Fruit fly (Drosophila melanogaster): ENCODE data around the gene Rsph9.

Rsph9 gene

dm6 chr2L:17382318-17382717 lies 30.1 kb downstream of the Rsph9 start (continued):
- 0 out of 2 replicates have a peak, but pooled peaks have one; percentile 4 for TF ChIP-seq CG14667 (GFP tag; IDR thresholded peaks at IDR 0.05)
- no peak for TF ChIP-seq CG34422 (GFP tag; IDR thresholded peaks at IDR 0.05)
- TF ChIP-seq Atf-2 (GFP tag; optimal IDR thresholded peaks at IDR 0.05): peak; percentile 36
- no peak for TF ChIP-seq YL-1 (GFP tag; optimal IDR thresholded peaks at IDR 0.05)
- peak; percentile 7 for TF ChIP-seq Hmx (GFP tag; optimal IDR thresholded peaks at IDR 0.05)
- no peak for TF ChIP-seq ttk (GFP tag; IDR thresholded peaks at IDR 0.05)
- TF ChIP-seq Rfx (GFP tag; IDR thresholded peaks at IDR 0.05): no peak; the same call in 1 of the 2 replicates
- peak; percentile 3 for TF ChIP-seq CG31388 (GFP tag; optimal IDR thresholded peaks at IDR 0.05)
- no peak for TF ChIP-seq aop (GFP tag; IDR thresholded peaks at IDR 0.05)
- peak; percentile 30; the same call in 1 of the 2 replicates for TF ChIP-seq sisA (GFP tag; IDR thresholded peaks at IDR 0.05)
- TF ChIP-seq sr (GFP tag; IDR thresholded peaks at IDR 0.05): no peak
- no peak for TF ChIP-seq mld (GFP tag; IDR thresholded peaks at IDR 0.05; ENCODE audit: partially characterized antibody)
- TF ChIP-seq Aef1 (GFP tag; IDR thresholded peaks at IDR 0.05): 0 out of 3 replicates have a peak, but pooled peaks have one; percentile 10
- no peak for TF ChIP-seq disco-r (GFP tag; optimal IDR thresholded peaks at IDR 0.05)
- 0 out of 2 replicates have a peak, but pooled peaks have one; percentile 26 for TF ChIP-seq E2f2 (GFP tag; IDR thresholded peaks at IDR 0.05)
- peak; percentile 72 for TF ChIP-seq CG3407 (GFP tag; optimal IDR thresholded peaks at IDR 0.05)
- TF ChIP-seq Hr51 (GFP tag; optimal IDR thresholded peaks at IDR 0.05): peak in 1 of 2 experiments; percentile 70
- TF ChIP-seq CG6175 (GFP tag; IDR thresholded peaks at IDR 0.05): no peak
- TF ChIP-seq Lim3 (GFP tag; IDR thresholded peaks at IDR 0.05): no peak
- 0 out of 3 replicates have a peak, but pooled peaks have one; percentile 28 for TF ChIP-seq CG11093 (GFP tag; IDR thresholded peaks at IDR 0.05)
- peak; percentile 84 for TF ChIP-seq CG10979 (tag; optimal IDR thresholded peaks at IDR 0.05)
- TF ChIP-seq lilli (GFP tag; optimal IDR thresholded peaks at IDR 0.05): peak; percentile 60
- peak; percentile 44; the same call in 1 of the 2 replicates for TF ChIP-seq CG32767 (GFP tag; IDR thresholded peaks at IDR 0.05)
- peak; percentile 82 for TF ChIP-seq CG2202 (tag; optimal IDR thresholded peaks at IDR 0.05)
- peak; percentile 30; the same call in 1 of the 3 replicates for TF ChIP-seq ase (GFP tag; IDR thresholded peaks at IDR 0.05)
- no peak for TF ChIP-seq CG16813 (GFP tag; IDR thresholded peaks at IDR 0.05; ENCODE audit: partially characterized antibody)
- no peak for TF ChIP-seq CG11085 (GFP tag; IDR thresholded peaks at IDR 0.05)
- no peak for TF ChIP-seq vnd (GFP tag; IDR thresholded peaks at IDR 0.05; ENCODE audit: partially characterized antibody)
- TF ChIP-seq Nf-YA (GFP tag; IDR thresholded peaks at IDR 0.05): no peak
- TF ChIP-seq CG11695 (GFP tag; IDR thresholded peaks at IDR 0.05): peak; percentile 51; the same call in 2 of the 3 replicates
- TF ChIP-seq CG4730 (GFP tag; IDR thresholded peaks at IDR 0.05): no peak
- TF ChIP-seq psq (GFP tag; optimal IDR thresholded peaks at IDR 0.05): no peak
- TF ChIP-seq az2 (GFP tag; optimal IDR thresholded peaks at IDR 0.05): peak; percentile 73
- no peak for TF ChIP-seq Poxn (GFP tag; IDR thresholded peaks at IDR 0.05)
- TF ChIP-seq sens (GFP tag): peak; percentile 88
- TF ChIP-seq exex (tag; optimal IDR thresholded peaks at IDR 0.05): peak; percentile 39
- TF ChIP-seq toy (GFP tag; IDR thresholded peaks at IDR 0.05): no peak
- TF ChIP-seq onecut (GFP tag; IDR thresholded peaks at IDR 0.05): peak; percentile 93
- TF ChIP-seq CG10462 (GFP tag; optimal IDR thresholded peaks at IDR 0.05): peak; percentile 58
- peak; percentile 73 for TF ChIP-seq Hr3 (GFP tag; optimal IDR thresholded peaks at IDR 0.05)
- peak; percentile 26 for TF ChIP-seq CG16863 (GFP tag; optimal IDR thresholded peaks at IDR 0.05)
- TF ChIP-seq croc (GFP tag; conservative IDR thresholded peaks at IDR 0.05): peak; percentile 60; the same call in 2 of the 3 replicates
- TF ChIP-seq so (GFP tag; IDR thresholded peaks at IDR 0.05): no peak
- 0 out of 3 replicates have a peak, but pooled peaks have one; percentile 38 for TF ChIP-seq ken (GFP tag; IDR thresholded peaks at IDR 0.05)
- TF ChIP-seq unc-4 (GFP tag; IDR thresholded peaks at IDR 0.05; ENCODE audit: partially characterized antibody): no peak
- no peak for TF ChIP-seq cad (GFP tag; optimal IDR thresholded peaks at IDR 0.05)
- TF ChIP-seq CG6683 (GFP tag; optimal IDR thresholded peaks at IDR 0.05): peak; percentile 47
- TF ChIP-seq Dbx (GFP tag; IDR thresholded peaks at IDR 0.05): 0 out of 3 replicates have a peak, but pooled peaks have one; percentile 34
- TF ChIP-seq pros (GFP tag; optimal IDR thresholded peaks at IDR 0.05): peak; percentile 53
- peak; percentile 49; the same call in 1 of the 2 replicates for TF ChIP-seq crol (GFP tag; IDR thresholded peaks at IDR 0.05)
- no peak for TF ChIP-seq tll (GFP tag; optimal IDR thresholded peaks at IDR 0.05)
- peak; percentile 82 for TF ChIP-seq CG2120 (GFP tag; optimal IDR thresholded peaks at IDR 0.05)
